Worm (Caenorhabditis elegans) whole organism, young adult: Measurements from ENCODE around the gene srsx-31.

ENCODE experiments used
- C06A6.2 ChIP-seq: fragments of 200-800 bp; sonication (Bioruptor generic); conservative IDR thresholded peaks from 2 replicates; pipeline ENCODE4 v1.3.6; 2022; ENCODE audit warnings: missing genetic modification characterization, missing compliant biosample characterization
- C17E4.6 ChIP-seq: fragments of 200-800 bp; sonication (Bioruptor generic); IDR thresholded peaks from 2 replicates; pipeline ENCODE4 v1.3.6; 2022; ENCODE audit warnings: missing genetic modification reagents, missing genetic modification characterization, missing compliant biosample characterization
- F33H1.4 ChIP-seq: fragments of 200-800 bp; sonication (Bioruptor generic); IDR thresholded peaks from 2 replicates; pipeline ENCODE4 v1.3.6; 2022; ENCODE audit warnings: missing genetic modification reagents, missing genetic modification characterization, missing compliant biosample characterization
- F52B5.7 ChIP-seq: sonication (generic microtip); optimal IDR thresholded peaks from 2 replicates; lab custom pipeline; 2016; ENCODE audit warnings: mild to moderate bottlenecking, missing genetic modification characterization, missing compliant biosample characterization
- F57C9.4 ChIP-seq: sonication (generic microtip); optimal IDR thresholded peaks from 2 replicates; lab custom pipeline; 2017; ENCODE audit warnings: mild to moderate bottlenecking, missing genetic modification characterization, missing compliant biosample characterization
- K11D2.4 ChIP-seq: fragments of 200-800 bp; sonication (Bioruptor generic); IDR thresholded peaks from 2 replicates; pipeline ENCODE4 v1.3.6; 2022; ENCODE audit warnings: missing genetic modification reagents, missing genetic modification characterization, missing compliant biosample characterization
- T07F8.4 ChIP-seq: sonication (generic microtip); optimal IDR thresholded peaks from 2 replicates; lab custom pipeline; 2016; ENCODE audit warnings: mild to moderate bottlenecking, missing genetic modification characterization, moderate library complexity, missing compliant biosample characterization
- T26A5.8 ChIP-seq: sonication (generic microtip); optimal IDR thresholded peaks from 2 replicates; lab custom pipeline; 2016; ENCODE audit warnings: missing genetic modification characterization, missing compliant biosample characterization
- Y53G8AR.9 ChIP-seq: fragments of 200-800 bp; sonication (Bioruptor generic); conservative IDR thresholded peaks from 2 replicates; pipeline ENCODE4 v1.3.6; 2022; ENCODE audit warnings: missing genetic modification reagents, missing genetic modification characterization, missing compliant biosample characterization
- Y67H2A.10 ChIP-seq: fragments of 200-800 bp; sonication (Bioruptor generic); conservative IDR thresholded peaks from 2 replicates; pipeline ENCODE4 v1.3.6; 2022; ENCODE audit warnings: missing genetic modification reagents, missing genetic modification characterization, missing compliant biosample characterization
- ZK185.1 ChIP-seq: sonication (generic microtip); optimal IDR thresholded peaks from 2 replicates; lab custom pipeline; 2016; ENCODE audit warnings: mild to moderate bottlenecking, missing genetic modification characterization, missing compliant biosample characterization; ENCODE audit not compliant: poor library complexity, severe bottlenecking
- akir-1 ChIP-seq: fragments of 200-800 bp; sonication (Bioruptor generic); optimal IDR thresholded peaks from 2 replicates; lab custom pipeline; 2018; ENCODE audit warnings: mild to moderate bottlenecking, missing genetic modification characterization, moderate library complexity, missing compliant biosample characterization
- aptf-2 ChIP-seq: fragments of 200-800 bp; sonication (Bioruptor generic); conservative IDR thresholded peaks from 2 replicates; pipeline ENCODE4 v1.3.6; 2022; ENCODE audit warnings: missing genetic modification reagents, missing genetic modification characterization, missing compliant biosample characterization
- aptf-3 ChIP-seq: fragments of 200-800 bp; sonication (Bioruptor generic); IDR thresholded peaks from 2 replicates; pipeline ENCODE4 v1.3.6; 2022; ENCODE audit warnings: missing genetic modification characterization, missing compliant biosample characterization
- attf-5 ChIP-seq: fragments of 200-800 bp; sonication (Bioruptor generic); optimal IDR thresholded peaks from 2 replicates; lab custom pipeline; 2018; ENCODE audit warnings: mild to moderate bottlenecking, missing genetic modification characterization, missing compliant biosample characterization
- attf-6 ChIP-seq: fragments of 200-800 bp; sonication (Bioruptor generic); IDR thresholded peaks from 2 replicates; pipeline ENCODE4 v1.3.6; 2022; ENCODE audit warnings: missing genetic modification reagents, missing genetic modification characterization, missing compliant biosample characterization
- bed-2 ChIP-seq: fragments of 200-800 bp; sonication (Bioruptor generic); IDR thresholded peaks from 2 replicates; pipeline ENCODE4 v1.3.6; 2022; ENCODE audit warnings: missing genetic modification reagents, missing genetic modification characterization, missing compliant biosample characterization
- ccch-3 ChIP-seq: fragments of 200-800 bp; sonication (Bioruptor generic); optimal IDR thresholded peaks from 2 replicates; lab custom pipeline; 2018; ENCODE audit warnings: mild to moderate bottlenecking, missing genetic modification characterization, missing compliant biosample characterization
- ceh-40 ChIP-seq: fragments of 200-800 bp; sonication (Bioruptor generic); IDR thresholded peaks from 2 replicates; pipeline ENCODE4 v1.3.6; 2022; ENCODE audit warnings: missing genetic modification characterization, missing compliant biosample characterization
- ceh-58 ChIP-seq: fragments of 200-800 bp; sonication (Bioruptor generic); IDR thresholded peaks from 2 replicates; pipeline ENCODE4 v1.3.6; 2022; ENCODE audit warnings: missing genetic modification characterization, missing compliant biosample characterization
- ceh-79 ChIP-seq: sonication (generic microtip); optimal IDR thresholded peaks from 2 replicates; lab custom pipeline; 2017; ENCODE audit warnings: mild to moderate bottlenecking, missing genetic modification characterization, missing compliant biosample characterization
- dpff-1 ChIP-seq: sonication (generic microtip); optimal IDR thresholded peaks from 2 replicates; lab custom pipeline; 2017; ENCODE audit warnings: mild to moderate bottlenecking, missing genetic modification characterization, missing compliant biosample characterization
- dpl-1 ChIP-seq: fragments of 150-350 bp; optimal IDR thresholded peaks from 2 replicates; lab custom pipeline; 2014; ENCODE audit warnings: missing biosample characterization, missing genetic modification reagents, missing genetic modification characterization
- egl-18 ChIP-seq: fragments of 200-800 bp; sonication (Bioruptor generic); IDR thresholded peaks from 2 replicates; pipeline ENCODE4 v1.3.6; 2022; ENCODE audit warnings: missing genetic modification reagents, missing genetic modification characterization, missing compliant biosample characterization
- egrh-3 ChIP-seq: fragments of 200-800 bp; sonication (Bioruptor generic); IDR thresholded peaks from 2 replicates; pipeline ENCODE4 v1.3.6; 2022; ENCODE audit warnings: missing genetic modification reagents, missing genetic modification characterization, missing compliant biosample characterization
- him-1 ChIP-seq: sonication (generic microtip); optimal IDR thresholded peaks from 2 replicates; lab custom pipeline; 2016; ENCODE audit warnings: missing genotype, missing genetic modification reagents, missing genetic modification characterization, missing compliant biosample characterization
- hlh-12 ChIP-seq: sonication (generic microtip); optimal IDR thresholded peaks from 2 replicates; lab custom pipeline; 2016; ENCODE audit warnings: missing genetic modification characterization, missing compliant biosample characterization
- hlh-26 ChIP-seq: fragments of 200-800 bp; sonication (Bioruptor generic); conservative IDR thresholded peaks from 2 replicates; pipeline ENCODE4 v1.3.6; 2022; ENCODE audit warnings: missing genetic modification reagents, missing genetic modification characterization, missing compliant biosample characterization
- hrde-1 ChIP-seq: sonication (generic microtip); optimal IDR thresholded peaks from 2 replicates; lab custom pipeline; 2016; ENCODE audit warnings: missing genetic modification characterization, mild to moderate bottlenecking, missing compliant biosample characterization, moderate library complexity, missing genotype, missing genetic modification reagents, borderline replicate concordance
- hsf-1 ChIP-seq: fragments of 200-800 bp; sonication (Bioruptor generic); IDR thresholded peaks from 2 replicates; pipeline ENCODE4 v1.3.6; 2022; ENCODE audit warnings: missing genetic modification reagents, missing genetic modification characterization, missing compliant biosample characterization
- lin-40 ChIP-seq: sonication (generic microtip); optimal IDR thresholded peaks from 2 replicates; lab custom pipeline; 2016; ENCODE audit warnings: missing genetic modification characterization, mild to moderate bottlenecking, missing compliant biosample characterization, missing genotype, missing genetic modification reagents
- lir-1 ChIP-seq: fragments of 200-800 bp; sonication (Bioruptor generic); conservative IDR thresholded peaks from 2 replicates; pipeline ENCODE4 v1.3.6; 2022; ENCODE audit warnings: missing genetic modification reagents, missing genetic modification characterization, missing compliant biosample characterization
- lsy-27 ChIP-seq: sonication (generic microtip); optimal IDR thresholded peaks from 2 replicates; lab custom pipeline; 2017; ENCODE audit warnings: missing genetic modification characterization, mild to moderate bottlenecking, missing compliant biosample characterization, antibody characterized with exemption, missing genotype, borderline replicate concordance; ENCODE audit not compliant: insufficient read depth
- madf-3 ChIP-seq: fragments of 200-800 bp; sonication (Bioruptor generic); IDR thresholded peaks from 2 replicates; pipeline ENCODE4 v1.3.6; 2022; ENCODE audit warnings: missing genetic modification reagents, missing genetic modification characterization, missing compliant biosample characterization
- mel-28 ChIP-seq: sonication (generic microtip); optimal IDR thresholded peaks from 2 replicates; lab custom pipeline; 2016; ENCODE audit warnings: borderline replicate concordance, mild to moderate bottlenecking, missing genetic modification characterization, missing compliant biosample characterization
- mxl-1 ChIP-seq: sonication (generic microtip); optimal IDR thresholded peaks from 2 replicates; lab custom pipeline; 2016; ENCODE audit warnings: missing genetic modification characterization, missing compliant biosample characterization
- nhr-80 ChIP-seq: sonication (generic microtip); optimal IDR thresholded peaks from 2 replicates; lab custom pipeline; 2016; ENCODE audit warnings: missing genetic modification characterization, missing compliant biosample characterization
- nhr-90 ChIP-seq: sonication (generic microtip); optimal IDR thresholded peaks from 2 replicates; lab custom pipeline; 2016; ENCODE audit warnings: missing genotype, mild to moderate bottlenecking, missing genetic modification characterization, missing compliant biosample characterization
- rcor-1 ChIP-seq: fragments of 200-800 bp; sonication (Bioruptor generic); IDR thresholded peaks from 2 replicates; pipeline ENCODE4 v1.3.6; 2022; ENCODE audit warnings: missing genetic modification reagents, missing genetic modification characterization, missing compliant biosample characterization
- rpc-1 ChIP-seq, 2 experiments: fragments of 150-350 bp in 1 of 2; sonication (generic microtip) in 1 of 2; optimal IDR thresholded peaks; 2 replicates each; lab custom pipeline; 2014 to 2018; ENCODE audit warnings: missing biosample characterization in 1 of 2, missing genetic modification characterization in 1 of 2, missing genetic modification reagents in 1 of 2, missing genotype in 1 of 2
- sea-2 ChIP-seq: fragments of 200-800 bp; sonication (Bioruptor generic); IDR thresholded peaks from 2 replicates; pipeline ENCODE4 v1.3.6; 2022; ENCODE audit warnings: missing genetic modification characterization, missing compliant biosample characterization
- unc-62 ChIP-seq: fragments of 150-350 bp; optimal IDR thresholded peaks from 2 replicates; lab custom pipeline; 2014; ENCODE audit warnings: missing biosample characterization, missing genetic modification reagents, missing genetic modification characterization
- zfh-2 ChIP-seq: fragments of 200-800 bp; sonication (Bioruptor generic); conservative IDR thresholded peaks from 2 replicates; pipeline ENCODE4 v1.3.6; 2022; ENCODE audit warnings: missing genetic modification reagents, missing genetic modification characterization, missing compliant biosample characterization
- zim-3 ChIP-seq: sonication (generic microtip); optimal IDR thresholded peaks from 2 replicates; lab custom pipeline; 2017; ENCODE audit warnings: mild to moderate bottlenecking, missing genetic modification characterization, moderate library complexity, missing compliant biosample characterization
- ztf-18 ChIP-seq: sonication (generic microtip); optimal IDR thresholded peaks from 2 replicates; lab custom pipeline; 2016; ENCODE audit warnings: missing genotype, mild to moderate bottlenecking, missing genetic modification characterization, missing compliant biosample characterization
- ztf-26 ChIP-seq: sonication (generic microtip); optimal IDR thresholded peaks from 2 replicates; lab custom pipeline; 2017; ENCODE audit warnings: missing genetic modification characterization, missing compliant biosample characterization

Gene srsx-31

DNA sequence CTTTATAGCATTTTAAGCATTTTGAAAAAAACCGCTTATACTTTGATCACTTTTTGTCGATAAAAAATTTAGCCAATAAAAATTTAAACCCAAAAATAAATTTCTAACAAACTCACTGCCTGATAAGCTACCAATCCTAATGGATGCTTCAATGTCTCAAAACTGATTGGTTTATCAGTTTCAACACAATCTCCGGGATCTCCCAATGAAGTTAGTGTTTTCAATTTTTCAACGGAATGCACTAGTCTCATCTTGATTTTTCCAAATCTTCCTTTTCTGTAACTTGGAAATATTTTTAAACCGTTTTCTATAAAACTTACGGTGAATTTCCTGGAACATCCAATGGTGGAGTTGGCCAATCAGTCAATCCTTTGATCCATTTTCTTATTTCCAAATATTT is 31.2 kb downstream of the srsx-31 start:
- no peak for TF ChIP-seq egl-18
- TF ChIP-seq ceh-40 (GFP tag; lab: Robert Waterston, UW) = no peak
- TF ChIP-seq ccch-3 (GFP tag; lab: Kevin White, UChicago) = no peak
- no peak for TF ChIP-seq ztf-18 (tag; lab: Kevin White, UChicago)
- no peak for TF ChIP-seq dpff-1
- TF ChIP-seq aptf-2 (GFP tag; lab: Robert Waterston, UW) = no peak
- TF ChIP-seq, all 124 proteins: peak for 0

- TF ChIP-seq ceh-58 (GFP tag; lab: Robert Waterston, UW) (no peak), T26A5.8 (tag; lab: Kevin White, UChicago) (no peak), egrh-3 (GFP tag; lab: Robert Waterston, UW) (no peak), K11D2.4 (GFP tag; lab: Robert Waterston, UW) (no peak), rcor-1 (GFP tag; lab: Robert Waterston, UW) (no peak), rpc-1 (optimal IDR thresholded peaks at IDR 0.05; lab: Kevin White, UChicago) (no peak), rpc-1 (tag; optimal IDR thresholded peaks at IDR 0.05; lab: Kevin White, UChicago) (no peak), Y67H2A.10 (GFP tag; lab: Robert Waterston, UW) (no peak), hsf-1 (GFP tag; lab: Robert Waterston, UW) (no peak), nhr-80 (tag; lab: Kevin White, UChicago) (no peak), Y53G8AR.9 (no peak), unc-62 (GFP tag; lab: Kevin White, UChicago) (no peak), nhr-90 (tag; lab: Kevin White, UChicago) (no peak), bed-2 (GFP tag; lab: Robert Waterston, UW) (no peak), aptf-3 (no peak), F57C9.4 (no peak), dpl-1 (no peak), sea-2 (no peak)
- TF ChIP-seq, all 124 proteins: peak for 0
These were observed 33.9 kb downstream of the srsx-31 start, which contains the start of gene T19B10.2 for ce11 chrV:11220936-11221335. Gene T19B10.2, plus strand, starts transcription at chrV:11221302.

ce11 chrV:11220415-11220814 is 34.5 kb downstream of the srsx-31 start:
- TF ChIP-seq attf-6 (no peak), F52B5.7 (no peak), Y67H2A.10 (GFP tag; lab: Robert Waterston, UW) (no peak), hlh-12 (no peak), zfh-2 (GFP tag; lab: Robert Waterston, UW) (no peak), hlh-26 (GFP tag; lab: Robert Waterston, UW) (no peak), C17E4.6 (no peak), ceh-79 (tag; lab: Kevin White, UChicago) (no peak), madf-3 (GFP tag; lab: Robert Waterston, UW) (no peak), F33H1.4 (GFP tag; lab: Robert Waterston, UW) (no peak)

- TF ChIP-seq lsy-27 (tag; lab: Kevin White, UChicago) (no peak), ccch-3 (GFP tag; lab: Kevin White, UChicago) (no peak), ztf-26 (no peak), mel-28 (tag; lab: Kevin White, UChicago) (no peak), attf-5 (GFP tag; lab: Kevin White, UChicago) (no peak), T07F8.4 (tag; lab: Kevin White, UChicago) (no peak), zim-3 (tag; lab: Kevin White, UChicago) (no peak), C06A6.2 (GFP tag; lab: Robert Waterston, UW) (no peak), him-1 (tag; lab: Kevin White, UChicago) (no peak), ZK185.1 (tag; lab: Kevin White, UChicago) (no peak), hrde-1 (tag; lab: Kevin White, UChicago) (no peak), akir-1 (GFP tag; lab: Kevin White, UChicago) (no peak), attf-6 (no peak), mxl-1 (no peak), lin-40 (tag; lab: Kevin White, UChicago) (no peak), lir-1 (GFP tag; lab: Robert Waterston, UW) (no peak)
These were observed 37.5 kb downstream of the srsx-31 start, which contains the start of gene cyp-29A2 for ce11 chrV:11217394-11217793. Gene cyp-29A2, plus strand, starts transcription at chrV:11217583.
